Worm (Caenorhabditis elegans) whole organism, late embryonic: ENCODE results near the gene ZK1055.2.
"Not testable (repeated sequence)": the region's sequence is repeated elsewhere in the genome, so short reads cannot be mapped to it uniquely, and the experiment has no call there.

Experiments
- C38D4.7 ChIP-seq: fragments of 200-800 bp; sonication (Bioruptor generic); optimal IDR thresholded peaks from 2 replicates; lab custom pipeline; 2018; ENCODE audit warnings: mild to moderate bottlenecking, missing genetic modification characterization, moderate library complexity, missing compliant biosample characterization
- F13H6.1 ChIP-seq: sonication (generic microtip); optimal IDR thresholded peaks from 2 replicates; lab custom pipeline; 2016; ENCODE audit warnings: missing genetic modification characterization, missing compliant biosample characterization
- K09A11.1 ChIP-seq: sonication (generic microtip); optimal IDR thresholded peaks from 2 replicates; lab custom pipeline; 2017; ENCODE audit warnings: antibody characterized with exemption, mild to moderate bottlenecking, missing genetic modification characterization, missing compliant biosample characterization; ENCODE audit not compliant: insufficient read depth
- Y22D7AL.16 ChIP-seq: sonication (generic microtip); optimal IDR thresholded peaks from 2 replicates; lab custom pipeline; 2016; ENCODE audit warnings: missing genetic modification characterization, missing compliant biosample characterization
- ama-1 ChIP-seq: fragments of 150-350 bp; optimal IDR thresholded peaks from 2 replicates; lab custom pipeline; 2014
- ceh-18 ChIP-seq: sonication (generic microtip); optimal IDR thresholded peaks from 2 replicates; lab custom pipeline; 2016; ENCODE audit warnings: missing genetic modification characterization, missing compliant biosample characterization
- ceh-2 ChIP-seq: sonication (generic microtip); optimal IDR thresholded peaks from 2 replicates; lab custom pipeline; 2016; ENCODE audit warnings: missing genotype, missing genetic modification characterization, missing compliant biosample characterization
- ceh-22 ChIP-seq: sonication (generic microtip); optimal IDR thresholded peaks from 2 replicates; lab custom pipeline; 2017; ENCODE audit warnings: missing biosample characterization, missing genetic modification characterization
- ceh-24 ChIP-seq: sonication (generic microtip); optimal IDR thresholded peaks from 2 replicates; lab custom pipeline; 2016; ENCODE audit warnings: mild to moderate bottlenecking, missing genetic modification characterization, missing compliant biosample characterization
- ceh-34 ChIP-seq: sonication (generic microtip); optimal IDR thresholded peaks from 2 replicates; lab custom pipeline; 2016; ENCODE audit warnings: mild to moderate bottlenecking, missing genetic modification characterization, missing compliant biosample characterization
- ceh-48 ChIP-seq: sonication (generic microtip); optimal IDR thresholded peaks from 2 replicates; lab custom pipeline; 2016; ENCODE audit warnings: missing genetic modification characterization, inconsistent platforms, missing compliant biosample characterization
- ceh-6 ChIP-seq: fragments of 200-800 bp; sonication (Bioruptor generic); optimal IDR thresholded peaks from 2 replicates; lab custom pipeline; 2018; ENCODE audit warnings: mild to moderate bottlenecking, missing genetic modification characterization, missing compliant biosample characterization
- che-1 ChIP-seq: sonication (generic microtip); optimal IDR thresholded peaks from 2 replicates; lab custom pipeline; 2016; ENCODE audit warnings: mild to moderate bottlenecking, missing genetic modification characterization, missing compliant biosample characterization
- dve-1 ChIP-seq: sonication (generic microtip); optimal IDR thresholded peaks from 2 replicates; lab custom pipeline; 2017; ENCODE audit warnings: antibody characterized with exemption, mild to moderate bottlenecking, missing genetic modification characterization, missing compliant biosample characterization
- elt-2 ChIP-seq: sonication (generic microtip); optimal IDR thresholded peaks from 2 replicates; lab custom pipeline; 2016; ENCODE audit warnings: missing genetic modification reagents, missing genetic modification characterization, missing compliant biosample characterization
- elt-4 ChIP-seq: sonication (generic microtip); optimal IDR thresholded peaks from 2 replicates; lab custom pipeline; 2016; ENCODE audit warnings: missing genetic modification characterization, missing compliant biosample characterization
- fax-1 ChIP-seq: sonication (generic microtip); optimal IDR thresholded peaks from 2 replicates; lab custom pipeline; 2016; ENCODE audit warnings: missing genotype, missing genetic modification characterization, missing compliant biosample characterization
- gmeb-2 ChIP-seq: sonication (generic microtip); optimal IDR thresholded peaks from 2 replicates; lab custom pipeline; 2016; ENCODE audit warnings: missing genetic modification characterization, inconsistent platforms, missing compliant biosample characterization
- hlh-15 ChIP-seq: sonication (generic microtip); optimal IDR thresholded peaks from 2 replicates; lab custom pipeline; 2016; ENCODE audit warnings: missing genetic modification characterization, missing compliant biosample characterization
- hlh-6 ChIP-seq: sonication (generic microtip); optimal IDR thresholded peaks from 2 replicates; lab custom pipeline; 2016; ENCODE audit warnings: missing genotype, missing genetic modification characterization, missing compliant biosample characterization
- lin-11 ChIP-seq: fragments of 200-800 bp; sonication (Bioruptor generic); optimal IDR thresholded peaks from 2 replicates; lab custom pipeline; 2018; ENCODE audit warnings: mild to moderate bottlenecking, missing genetic modification characterization, missing compliant biosample characterization
- madf-2 ChIP-seq: sonication (generic microtip); optimal IDR thresholded peaks from 2 replicates; lab custom pipeline; 2017; ENCODE audit warnings: missing genetic modification characterization, missing compliant biosample characterization
- nhr-11 ChIP-seq: fragments of 150-350 bp; optimal IDR thresholded peaks from 2 replicates; lab custom pipeline; 2014; ENCODE audit warnings: missing biosample characterization, missing genetic modification characterization
- npax-4 ChIP-seq: sonication (generic microtip); optimal IDR thresholded peaks from 2 replicates; lab custom pipeline; 2016; ENCODE audit warnings: missing genetic modification characterization, missing compliant biosample characterization
- pha-2 ChIP-seq: sonication (generic microtip); optimal IDR thresholded peaks from 2 replicates; lab custom pipeline; 2017; ENCODE audit warnings: mild to moderate bottlenecking, missing genetic modification characterization, missing compliant biosample characterization
- pha-4 ChIP-seq: fragments of 150-350 bp; optimal IDR thresholded peaks from 2 replicates; lab custom pipeline; 2018; ENCODE audit warnings: missing biosample characterization, missing genetic modification reagents, missing genetic modification characterization
- pqm-1 ChIP-seq: sonication (generic microtip); optimal IDR thresholded peaks from 2 replicates; lab custom pipeline; 2016; ENCODE audit warnings: missing genetic modification characterization, missing compliant biosample characterization
- rnt-1 ChIP-seq: sonication (generic microtip); optimal IDR thresholded peaks from 2 replicates; lab custom pipeline; 2016; ENCODE audit warnings: missing genetic modification characterization, missing compliant biosample characterization
- sdc-2 ChIP-seq: sonication (generic microtip); optimal IDR thresholded peaks from 2 replicates; lab custom pipeline; 2016; ENCODE audit warnings: missing genotype, missing genetic modification characterization, missing compliant biosample characterization
- sox-4 ChIP-seq: sonication (generic microtip); optimal IDR thresholded peaks from 2 replicates; lab custom pipeline; 2017; ENCODE audit warnings: mild to moderate bottlenecking, missing genetic modification characterization, inconsistent platforms, missing compliant biosample characterization
- tbx-2 ChIP-seq: sonication (generic microtip); optimal IDR thresholded peaks from 2 replicates; lab custom pipeline; 2016; ENCODE audit warnings: missing genetic modification characterization, missing compliant biosample characterization
- unc-55 ChIP-seq: sonication (generic microtip); optimal IDR thresholded peaks from 2 replicates; lab custom pipeline; 2017; ENCODE audit warnings: missing biosample characterization, missing genetic modification reagents, missing genetic modification characterization
- zip-5 ChIP-seq: sonication (generic microtip); optimal IDR thresholded peaks from 2 replicates; lab custom pipeline; 2016; ENCODE audit warnings: missing genetic modification characterization, missing compliant biosample characterization
- ztf-16 ChIP-seq: sonication (generic microtip); optimal IDR thresholded peaks from 2 replicates; lab custom pipeline; 2017; ENCODE audit warnings: missing genetic modification characterization, missing compliant biosample characterization

The ZK1055.2 gene

ce11 chrV:6575406-6576130, 14.8 kb upstream of the ZK1055.2 start, which contains the start of gene fut-2:
Gene fut-2 (minus strand): TSS chrV:6575890.
- TF ChIP-seq che-1, result no peak
- TF ChIP-seq elt-2 (tag; lab: Kevin White, UChicago), result peak; percentile 79
- no peak for TF ChIP-seq sdc-2 (tag; lab: Kevin White, UChicago)
- TF ChIP-seq ceh-6 (GFP tag; lab: Kevin White, UChicago), result no peak
- TF ChIP-seq pha-2 (tag; lab: Kevin White, UChicago), result no peak
- TF ChIP-seq gmeb-2 (tag; lab: Kevin White, UChicago), result no peak
- TF ChIP-seq C38D4.7 (GFP tag; lab: Kevin White, UChicago), result no peak

- TF ChIP-seq elt-4 (tag; lab: Kevin White, UChicago), result no peak
- TF ChIP-seq fax-1 (tag; lab: Kevin White, UChicago), result no peak
- TF ChIP-seq madf-2 (tag; lab: Kevin White, UChicago), result no peak
- TF ChIP-seq ceh-18 (tag; lab: Kevin White, UChicago), result no peak
- no peak for TF ChIP-seq tbx-2 (tag; lab: Kevin White, UChicago)
- TF ChIP-seq K09A11.1 (tag; lab: Kevin White, UChicago), result no peak
- TF ChIP-seq F13H6.1, result no peak
- no peak for TF ChIP-seq hlh-6 (tag; lab: Kevin White, UChicago)
Observed at ce11 chrV:6576567-6576966, 13.8 kb upstream of the ZK1055.2 start, which contains the start of gene EGAP9.4. Gene EGAP9.4 (plus strand): TSS chrV:6576867.

ce11 chrV:6579992-6580391, 10.4 kb upstream of the ZK1055.2 start, which contains the start of gene EGAP9.3:
Gene EGAP9.3 (minus strand): TSS chrV:6580122.
- TF ChIP-seq sox-4 (tag; lab: Kevin White, UChicago) (no peak), hlh-15 (tag; lab: Kevin White, UChicago) (no peak), dve-1 (tag; lab: Kevin White, UChicago) (no peak), ceh-34 (tag; lab: Kevin White, UChicago) (no peak), ceh-2 (tag; lab: Kevin White, UChicago) (no peak), rnt-1 (tag; lab: Kevin White, UChicago) (no peak), zip-5 (tag; lab: Kevin White, UChicago) (no peak), pha-4 (tag; lab: Kevin White, UChicago) (no peak), npax-4 (tag; lab: Kevin White, UChicago) (no peak), pqm-1 (tag; lab: Kevin White, UChicago) (no peak), Y22D7AL.16 (tag; lab: Kevin White, UChicago) (no peak), ztf-16 (tag; lab: Kevin White, UChicago) (no peak)
- TF ChIP-seq, all 69 proteins: peak for 0

ce11 chrV:6581762-6582161, 8.6 kb upstream of the ZK1055.2 start, which contains the start of gene ZK1055.4:
Gene ZK1055.4 (plus strand): TSS chrV:6582062.
- not testable (repeated sequence) for TF ChIP-seq nhr-11 (tag; lab: Kevin White, UChicago); lin-11 (tag; lab: Kevin White, UChicago); unc-55 (GFP tag; lab: Kevin White, UChicago)

- TF ChIP-seq ceh-22 (tag; lab: Kevin White, UChicago) (no peak), dve-1 (tag; lab: Kevin White, UChicago) (no peak), ceh-24 (tag; lab: Kevin White, UChicago) (no peak), ama-1 (lab: Kevin White, UChicago) (no peak), nhr-11 (tag; lab: Kevin White, UChicago) (no peak), ceh-48 (tag; lab: Kevin White, UChicago) (no peak)
- TF ChIP-seq, all 69 proteins: peak for 0
Observed at ce11 chrV:6593700-6594244, 3.4 kb downstream of the ZK1055.2 start, which contains the start of gene hcp-1. Gene hcp-1 (plus strand): TSS chrV:6594194.
